Worm (Caenorhabditis elegans) whole organism, L1 larva: Measurements from ENCODE around the gene R01E6.7.

Experiments used
- ama-1 ChIP-seq: fragments of 150-350 bp; optimal IDR thresholded peaks from 2 replicates; lab custom pipeline; 2014
- efl-3 ChIP-seq: fragments of 200-800 bp; sonication (Bioruptor generic); optimal IDR thresholded peaks from 2 replicates; lab custom pipeline; 2018; ENCODE audit warnings: mild to moderate bottlenecking, missing genetic modification characterization, missing compliant biosample characterization
- fkh-10 ChIP-seq: sonication (generic microtip); optimal IDR thresholded peaks from 2 replicates; lab custom pipeline; 2017; ENCODE audit warnings: missing biosample characterization, missing genetic modification reagents, missing genetic modification characterization
- nhr-12 ChIP-seq: sonication (generic microtip); optimal IDR thresholded peaks from 2 replicates; lab custom pipeline; 2017; ENCODE audit warnings: missing biosample characterization, missing genetic modification characterization
- nhr-77 ChIP-seq: fragments of 150-350 bp; optimal IDR thresholded peaks from 2 replicates; lab custom pipeline; 2014; ENCODE audit warnings: missing biosample characterization, missing genetic modification characterization
- nhr-90 ChIP-seq: sonication (generic microtip); optimal IDR thresholded peaks from 2 replicates; lab custom pipeline; 2016; ENCODE audit warnings: mild to moderate bottlenecking, missing genetic modification characterization, missing compliant biosample characterization; ENCODE audit not compliant: poor library complexity
- unc-62 ChIP-seq: fragments of 150-350 bp; optimal IDR thresholded peaks from 2 replicates; lab custom pipeline; 2014; ENCODE audit warnings: missing biosample characterization, missing genetic modification reagents, missing genetic modification characterization

ce11 chrX:13590688-13591087 lies 20.9 kb upstream of the R01E6.7 start:
- no peak for TF ChIP-seq efl-3
- no peak for TF ChIP-seq unc-62 (GFP tag; lab: Kevin White, UChicago)
- no peak for TF ChIP-seq ama-1
- no peak for TF ChIP-seq fkh-10 (GFP tag; lab: Kevin White, UChicago)
- no peak for TF ChIP-seq nhr-90 (tag; lab: Kevin White, UChicago)
- TF ChIP-seq nhr-12 (tag; lab: Kevin White, UChicago) = no peak
- no peak for TF ChIP-seq nhr-77 (tag; lab: Kevin White, UChicago)
